Worm (Caenorhabditis elegans): ENCODE results near the gene nhr-157.

DNA sequence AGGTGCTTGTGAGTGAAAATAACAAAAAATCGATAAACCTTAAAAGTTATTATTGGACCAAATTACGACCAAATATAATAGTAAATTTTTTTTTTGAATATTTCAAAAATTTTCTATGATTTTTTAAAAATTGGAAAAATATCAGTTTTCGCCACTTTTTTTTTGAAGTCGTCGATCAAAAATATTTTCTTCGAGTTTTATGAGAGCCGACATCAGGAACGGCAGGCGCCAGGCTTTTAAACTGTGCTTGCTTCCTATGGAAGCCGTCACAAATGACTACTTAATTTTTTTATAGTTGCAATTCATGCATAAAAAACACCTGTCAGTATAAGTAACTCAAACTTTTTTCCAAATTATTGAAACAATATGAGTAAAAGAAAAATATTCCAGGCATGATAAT, 34.6 kb upstream of the nhr-157 start:
- TF ChIP-seq snpc-4 (tag; optimal IDR thresholded peaks at IDR 0.05) (no peak), nhr-11 (tag; optimal IDR thresholded peaks at IDR 0.05) (no peak), elt-3 (tag; optimal IDR thresholded peaks at IDR 0.05) (no peak), lin-15B (tag; optimal IDR thresholded peaks at IDR 0.05) (no peak), ama-1 (optimal IDR thresholded peaks at IDR 0.05) (no peak), zag-1 (tag; optimal IDR thresholded peaks at IDR 0.05) (no peak), elt-1 (tag; optimal IDR thresholded peaks at IDR 0.05) (no peak), nhr-77 (tag; optimal IDR thresholded peaks at IDR 0.05) (no peak), mdl-1 (tag; optimal IDR thresholded peaks at IDR 0.05) (no peak), nhr-12 (tag; optimal IDR thresholded peaks at IDR 0.05) (no peak), ztf-11 (tag; optimal IDR thresholded peaks at IDR 0.05) (no peak), tbx-2 (tag; optimal IDR thresholded peaks at IDR 0.05) (no peak), lin-39 (tag; optimal IDR thresholded peaks at IDR 0.05) (no peak), skn-1 (tag; optimal IDR thresholded peaks at IDR 0.05) (no peak)

All from whole organism, L3 larva.